Worm (Caenorhabditis elegans) whole organism, mixed stage, embryonic: ENCODE data around the gene E02C12.9.

Experiments used
- lin-13 ChIP-seq: fragments of 150-350 bp; optimal IDR thresholded peaks from 2 replicates; lab custom pipeline; 2014; ENCODE audit warnings: missing biosample characterization, missing genetic modification characterization
- pha-4 ChIP-seq: fragments of 150-350 bp; optimal IDR thresholded peaks from 2 replicates; lab custom pipeline; 2018; ENCODE audit warnings: missing biosample characterization, missing genetic modification reagents, missing genetic modification characterization
- sptf-1 ChIP-seq: sonication (generic microtip); optimal IDR thresholded peaks from 2 replicates; lab custom pipeline; 2017; ENCODE audit warnings: mild to moderate bottlenecking, missing genetic modification characterization, moderate library complexity, missing compliant biosample characterization
- ztf-11 ChIP-seq: fragments of 150-350 bp; optimal IDR thresholded peaks from 2 replicates; lab custom pipeline; 2014; ENCODE audit warnings: missing biosample characterization, missing genetic modification characterization

- TF ChIP-seq lin-13 (no peak), ztf-11 (tag; lab: Kevin White, UChicago) (no peak), sptf-1 (no peak), pha-4 (tag; lab: Kevin White, UChicago) (no peak)
These were observed 45.9 kb downstream of the E02C12.9 start for ce11 chrV:9329245-9329979.
